Fruit fly (Drosophila melanogaster): ENCODE data around the gene CG13010.

The CG13010 gene

DNA sequence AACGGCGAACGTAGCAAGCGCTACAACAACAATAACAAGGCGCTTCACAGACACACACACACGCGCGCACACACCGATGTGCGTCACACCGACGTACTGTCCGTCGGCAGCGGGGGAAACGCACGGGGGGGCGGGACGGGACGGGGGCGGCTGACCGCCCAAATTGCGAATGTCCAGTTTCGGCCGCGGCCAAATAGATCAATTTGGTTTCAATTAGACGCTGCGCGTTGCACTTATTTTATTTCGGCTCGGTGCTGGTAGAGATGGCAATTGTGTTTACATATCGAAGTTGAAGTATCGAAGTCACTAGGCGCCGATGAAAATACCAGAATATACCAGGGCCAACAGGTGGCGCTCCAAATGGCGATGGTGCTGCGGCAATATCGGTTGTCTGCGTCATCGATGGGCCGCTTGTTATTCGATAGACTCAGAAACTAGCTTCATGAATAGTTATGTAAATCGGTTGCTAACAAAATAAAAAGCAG, 41.6 kb downstream of the CG13010 start, which contains the start of gene Rok (continued):
- TF ChIP-seq CG7839 (tag; optimal IDR thresholded peaks at IDR 0.05) (no peak), ERR (GFP tag; optimal IDR thresholded peaks at IDR 0.05) (no peak), crol (GFP tag; IDR thresholded peaks at IDR 0.05) (peak; percentile 67), disco-r (GFP tag; optimal IDR thresholded peaks at IDR 0.05) (no peak), fd3F (GFP tag; optimal IDR thresholded peaks at IDR 0.05) (no peak), fru (optimal IDR thresholded peaks at IDR 0.05) (no peak), tup (GFP tag; optimal IDR thresholded peaks at IDR 0.05) (no peak), CG18011 (GFP tag; optimal IDR thresholded peaks at IDR 0.05) (no peak), Ravus (GFP tag; IDR thresholded peaks at IDR 0.05) (no peak), CG10543 (GFP tag; optimal IDR thresholded peaks at IDR 0.05) (no peak), sd (tag; optimal IDR thresholded peaks at IDR 0.05) (no peak), sisA (GFP tag; IDR thresholded peaks at IDR 0.05) (no peak), Dfd (GFP tag; optimal IDR thresholded peaks at IDR 0.05) (no peak), gro (GFP tag; optimal IDR thresholded peaks at IDR 0.05) (no peak), emc (GFP tag; optimal IDR thresholded peaks at IDR 0.05) (no peak), MBD-R2 (GFP tag; IDR thresholded peaks at IDR 0.05) (peak; percentile 62; the same call in 1 of the 2 replicates), CrebB (tag; optimal IDR thresholded peaks at IDR 0.05) (no peak), HLHmδ (GFP tag; optimal IDR thresholded peaks at IDR 0.05) (no peak), Chrac-16 (GFP tag; optimal IDR thresholded peaks at IDR 0.05) (no peak), CG4404 (GFP tag; IDR thresholded peaks at IDR 0.05) (no peak), tx (GFP tag; optimal IDR thresholded peaks at IDR 0.05) (no peak), pros (GFP tag; optimal IDR thresholded peaks at IDR 0.05) (no peak), CG3995 (GFP tag; optimal IDR thresholded peaks at IDR 0.05) (no peak), CG10462 (GFP tag; optimal IDR thresholded peaks at IDR 0.05) (no peak), CG10565 (GFP tag; optimal IDR thresholded peaks at IDR 0.05) (no peak), CG6654 (GFP tag; optimal IDR thresholded peaks at IDR 0.05) (no peak), Med (GFP tag) (peak; percentile 74), Aef1 (GFP tag; IDR thresholded peaks at IDR 0.05) (peak; percentile 18; the same call in 1 of the 3 replicates), hth (optimal IDR thresholded peaks at IDR 0.05) (no peak), toy (GFP tag; IDR thresholded peaks at IDR 0.05) (no peak), CG6854 (GFP tag; optimal IDR thresholded peaks at IDR 0.05) (peak; percentile 42), otp (GFP tag; IDR thresholded peaks at IDR 0.05) (no peak), MESR4 (GFP tag; optimal IDR thresholded peaks at IDR 0.05) (peak; percentile 95), zen (tag; optimal IDR thresholded peaks at IDR 0.05) (no peak), C15 (GFP tag; IDR thresholded peaks at IDR 0.05) (no peak), crp (GFP tag; optimal IDR thresholded peaks at IDR 0.05) (no peak), CG13287 (GFP tag; IDR thresholded peaks at IDR 0.05; ENCODE audit: partially characterized antibody) (peak; percentile 77), mirr (GFP tag; optimal IDR thresholded peaks at IDR 0.05) (no peak), gce (GFP tag; IDR thresholded peaks at IDR 0.05) (no peak), CG42726 (GFP tag; IDR thresholded peaks at IDR 0.05; ENCODE audit: partially characterized antibody) (peak; percentile 91), twi (tag; optimal IDR thresholded peaks at IDR 0.05) (no peak), stc (GFP tag; IDR thresholded peaks at IDR 0.05) (peak; percentile 17; the same call in 1 of the 2 replicates), Jarid2 (GFP tag; optimal IDR thresholded peaks at IDR 0.05) (no peak), da (GFP tag; optimal IDR thresholded peaks at IDR 0.05) (no peak), Kr (GFP tag; optimal IDR thresholded peaks at IDR 0.05) (no peak), CG12071 (GFP tag; optimal IDR thresholded peaks at IDR 0.05) (no peak), Hmr (GFP tag; optimal IDR thresholded peaks at IDR 0.05) (no peak), CG9609 (GFP tag; optimal IDR thresholded peaks at IDR 0.05) (no peak), dan (GFP tag; IDR thresholded peaks at IDR 0.05) (no peak), Spps (tag; optimal IDR thresholded peaks at IDR 0.05) (no peak), CG15479 (GFP tag; optimal IDR thresholded peaks at IDR 0.05) (no peak), CG2116 (GFP tag; optimal IDR thresholded peaks at IDR 0.05) (no peak)

Measured in whole organism, embryonic.